Worm (Caenorhabditis elegans) whole organism, late embryonic: Measurements from ENCODE around the gene F23B12.4.

ENCODE experiments used
- C38D4.7 ChIP-seq: fragments of 200-800 bp; sonication (Bioruptor generic); optimal IDR thresholded peaks from 2 replicates; lab custom pipeline; 2018; ENCODE audit warnings: mild to moderate bottlenecking, missing genetic modification characterization, moderate library complexity, missing compliant biosample characterization
- F13H6.1 ChIP-seq: sonication (generic microtip); optimal IDR thresholded peaks from 2 replicates; lab custom pipeline; 2016; ENCODE audit warnings: missing genetic modification characterization, missing compliant biosample characterization
- K02D7.2 ChIP-seq: sonication (generic microtip); optimal IDR thresholded peaks from 2 replicates; lab custom pipeline; 2017; ENCODE audit warnings: mild to moderate bottlenecking, missing genetic modification characterization, missing compliant biosample characterization
- ahr-1 ChIP-seq: sonication (generic microtip); optimal IDR thresholded peaks from 2 replicates; lab custom pipeline; 2016; ENCODE audit warnings: missing genetic modification characterization, missing compliant biosample characterization
- ceh-34 ChIP-seq: sonication (generic microtip); optimal IDR thresholded peaks from 2 replicates; lab custom pipeline; 2016; ENCODE audit warnings: mild to moderate bottlenecking, missing genetic modification characterization, missing compliant biosample characterization
- ceh-6 ChIP-seq: fragments of 200-800 bp; sonication (Bioruptor generic); optimal IDR thresholded peaks from 2 replicates; lab custom pipeline; 2018; ENCODE audit warnings: mild to moderate bottlenecking, missing genetic modification characterization, missing compliant biosample characterization
- ceh-9 ChIP-seq: sonication (generic microtip); optimal IDR thresholded peaks from 2 replicates; lab custom pipeline; 2016; ENCODE audit warnings: mild to moderate bottlenecking, missing genetic modification characterization, inconsistent platforms, missing compliant biosample characterization
- che-1 ChIP-seq: sonication (generic microtip); optimal IDR thresholded peaks from 2 replicates; lab custom pipeline; 2016; ENCODE audit warnings: mild to moderate bottlenecking, missing genetic modification characterization, missing compliant biosample characterization
- dve-1 ChIP-seq: sonication (generic microtip); optimal IDR thresholded peaks from 2 replicates; lab custom pipeline; 2017; ENCODE audit warnings: antibody characterized with exemption, mild to moderate bottlenecking, missing genetic modification characterization, missing compliant biosample characterization
- elt-2 ChIP-seq: sonication (generic microtip); optimal IDR thresholded peaks from 2 replicates; lab custom pipeline; 2016; ENCODE audit warnings: missing genetic modification reagents, missing genetic modification characterization, missing compliant biosample characterization
- elt-4 ChIP-seq: sonication (generic microtip); optimal IDR thresholded peaks from 2 replicates; lab custom pipeline; 2016; ENCODE audit warnings: missing genetic modification characterization, missing compliant biosample characterization
- fax-1 ChIP-seq: sonication (generic microtip); optimal IDR thresholded peaks from 2 replicates; lab custom pipeline; 2016; ENCODE audit warnings: missing genotype, missing genetic modification characterization, missing compliant biosample characterization
- fkh-10 ChIP-seq: fragments of 150-350 bp; optimal IDR thresholded peaks from 2 replicates; lab custom pipeline; 2014; ENCODE audit warnings: missing biosample characterization, missing genetic modification reagents, missing genetic modification characterization
- fkh-6 ChIP-seq: sonication (generic microtip); optimal IDR thresholded peaks from 2 replicates; lab custom pipeline; 2016; ENCODE audit warnings: missing genetic modification characterization, missing compliant biosample characterization
- gmeb-2 ChIP-seq: sonication (generic microtip); optimal IDR thresholded peaks from 2 replicates; lab custom pipeline; 2016; ENCODE audit warnings: missing genetic modification characterization, inconsistent platforms, missing compliant biosample characterization
- hlh-13 ChIP-seq: fragments of 200-800 bp; sonication (Bioruptor generic); optimal IDR thresholded peaks from 2 replicates; lab custom pipeline; 2018; ENCODE audit warnings: mild to moderate bottlenecking, missing genetic modification characterization, missing compliant biosample characterization
- hlh-8 ChIP-seq: sonication (generic microtip); optimal IDR thresholded peaks from 2 replicates; lab custom pipeline; 2016; ENCODE audit warnings: missing genotype, missing genetic modification characterization, missing compliant biosample characterization
- lim-6 ChIP-seq: sonication (generic microtip); optimal IDR thresholded peaks from 2 replicates; lab custom pipeline; 2016; ENCODE audit warnings: missing genetic modification characterization, missing compliant biosample characterization
- lin-11 ChIP-seq: fragments of 200-800 bp; sonication (Bioruptor generic); optimal IDR thresholded peaks from 2 replicates; lab custom pipeline; 2018; ENCODE audit warnings: mild to moderate bottlenecking, missing genetic modification characterization, missing compliant biosample characterization
- nfya-1 ChIP-seq: sonication (generic microtip); optimal IDR thresholded peaks from 2 replicates; lab custom pipeline; 2017; ENCODE audit warnings: missing genetic modification characterization, mild to moderate bottlenecking, missing compliant biosample characterization, antibody characterized with exemption, moderate library complexity
- nhr-11 ChIP-seq: fragments of 150-350 bp; optimal IDR thresholded peaks from 2 replicates; lab custom pipeline; 2014; ENCODE audit warnings: missing biosample characterization, missing genetic modification characterization
- npax-4 ChIP-seq: sonication (generic microtip); optimal IDR thresholded peaks from 2 replicates; lab custom pipeline; 2016; ENCODE audit warnings: missing genetic modification characterization, missing compliant biosample characterization
- odd-2 ChIP-seq: sonication (generic microtip); optimal IDR thresholded peaks from 2 replicates; lab custom pipeline; 2017; ENCODE audit warnings: antibody characterized with exemption, mild to moderate bottlenecking, missing genetic modification characterization, missing compliant biosample characterization
- pat-9 ChIP-seq: fragments of 200-800 bp; sonication (Bioruptor generic); optimal IDR thresholded peaks from 2 replicates; lab custom pipeline; 2018; ENCODE audit warnings: mild to moderate bottlenecking, missing genetic modification characterization, moderate library complexity, missing compliant biosample characterization
- pha-2 ChIP-seq: sonication (generic microtip); optimal IDR thresholded peaks from 2 replicates; lab custom pipeline; 2017; ENCODE audit warnings: mild to moderate bottlenecking, missing genetic modification characterization, missing compliant biosample characterization
- pha-4 ChIP-seq: fragments of 150-350 bp; optimal IDR thresholded peaks from 2 replicates; lab custom pipeline; 2018; ENCODE audit warnings: missing biosample characterization, missing genetic modification reagents, missing genetic modification characterization
- pqm-1 ChIP-seq: sonication (generic microtip); optimal IDR thresholded peaks from 2 replicates; lab custom pipeline; 2016; ENCODE audit warnings: missing genetic modification characterization, missing compliant biosample characterization
- pros-1 ChIP-seq: fragments of 150-350 bp; optimal IDR thresholded peaks from 2 replicates; lab custom pipeline; 2014; ENCODE audit warnings: missing biosample characterization, missing genetic modification reagents, missing genetic modification characterization
- sox-2 ChIP-seq: fragments of 200-800 bp; sonication (Bioruptor generic); IDR thresholded peaks from 2 replicates; pipeline ENCODE4 v1.3.6; 2022; ENCODE audit warnings: missing genetic modification reagents, missing genetic modification characterization, missing compliant biosample characterization
- sox-4 ChIP-seq: sonication (generic microtip); optimal IDR thresholded peaks from 2 replicates; lab custom pipeline; 2017; ENCODE audit warnings: mild to moderate bottlenecking, missing genetic modification characterization, inconsistent platforms, missing compliant biosample characterization
- unc-3 ChIP-seq, 2 experiments: fragments of 200-800 bp in 1 of 2; sonication (Bioruptor generic) in 1 of 2; sonication (generic microtip) in 1 of 2; conservative IDR thresholded peaks in 1 of 2; optimal IDR thresholded peaks in 1 of 2; 2 replicates each; pipeline versions ENCODE4 v1.3.6 to Lab custom; 2016 to 2022; ENCODE audit warnings: missing compliant biosample characterization in 2 of 2, missing genetic modification characterization in 2 of 2, missing genetic modification reagents in 1 of 2
- unc-55 ChIP-seq: sonication (generic microtip); optimal IDR thresholded peaks from 2 replicates; lab custom pipeline; 2017; ENCODE audit warnings: missing biosample characterization, missing genetic modification reagents, missing genetic modification characterization
- unc-86 ChIP-seq: sonication (generic microtip); optimal IDR thresholded peaks from 2 replicates; lab custom pipeline; 2016; ENCODE audit warnings: missing genetic modification characterization, missing compliant biosample characterization
- zip-5 ChIP-seq: sonication (generic microtip); optimal IDR thresholded peaks from 2 replicates; lab custom pipeline; 2016; ENCODE audit warnings: missing genetic modification characterization, missing compliant biosample characterization
- ztf-16 ChIP-seq: sonication (generic microtip); optimal IDR thresholded peaks from 2 replicates; lab custom pipeline; 2017; ENCODE audit warnings: missing genetic modification characterization, missing compliant biosample characterization

Gene F23B12.4

DNA sequence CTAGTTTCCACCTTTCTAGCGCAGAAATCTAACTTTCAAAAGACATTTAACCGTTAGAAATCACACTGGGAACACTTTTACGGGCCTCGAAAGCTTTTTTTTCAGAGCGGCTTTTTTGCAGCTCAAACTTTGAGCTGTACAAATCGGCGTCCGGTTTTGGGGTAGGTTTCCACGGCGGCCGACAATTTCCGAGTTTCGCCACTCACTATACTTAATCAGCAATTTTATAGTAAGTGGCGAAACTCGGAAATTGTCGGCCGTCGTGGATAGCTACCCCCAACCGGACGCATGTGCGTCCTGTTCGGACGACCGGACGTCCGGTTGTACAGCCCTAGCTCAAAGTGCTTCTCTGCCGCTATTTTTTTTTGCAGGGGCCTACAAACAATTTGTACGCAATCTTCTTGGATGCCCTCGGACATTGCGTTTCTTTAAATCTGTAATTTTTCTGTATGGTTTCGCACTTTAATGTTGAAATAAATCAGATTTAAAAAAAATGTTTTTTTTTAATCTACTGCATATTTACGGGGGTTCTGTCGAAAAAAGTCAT, 44.7 kb upstream of the F23B12.4 start:
- TF ChIP-seq sox-4 (tag; lab: Kevin White, UChicago) (no peak), dve-1 (tag; lab: Kevin White, UChicago) (no peak), unc-86 (tag; lab: Kevin White, UChicago) (no peak), pqm-1 (no peak), C38D4.7 (GFP tag; lab: Kevin White, UChicago) (no peak), gmeb-2 (no peak), zip-5 (tag; lab: Kevin White, UChicago) (no peak), ceh-9 (tag; lab: Kevin White, UChicago) (no peak), unc-3 (GFP tag; conservative IDR thresholded peaks at IDR 0.05; lab: Robert Waterston, UW) (no peak), unc-3 (tag; optimal IDR thresholded peaks at IDR 0.05; lab: Kevin White, UChicago) (no peak), sox-2 (GFP tag; lab: Robert Waterston, UW) (no peak), nfya-1 (tag; lab: Kevin White, UChicago) (no peak), fax-1 (no peak), hlh-13 (GFP tag; lab: Kevin White, UChicago) (no peak), fkh-10 (no peak), K02D7.2 (no peak), pat-9 (tag; lab: Kevin White, UChicago) (no peak), F13H6.1 (tag; lab: Kevin White, UChicago) (no peak)

DNA sequence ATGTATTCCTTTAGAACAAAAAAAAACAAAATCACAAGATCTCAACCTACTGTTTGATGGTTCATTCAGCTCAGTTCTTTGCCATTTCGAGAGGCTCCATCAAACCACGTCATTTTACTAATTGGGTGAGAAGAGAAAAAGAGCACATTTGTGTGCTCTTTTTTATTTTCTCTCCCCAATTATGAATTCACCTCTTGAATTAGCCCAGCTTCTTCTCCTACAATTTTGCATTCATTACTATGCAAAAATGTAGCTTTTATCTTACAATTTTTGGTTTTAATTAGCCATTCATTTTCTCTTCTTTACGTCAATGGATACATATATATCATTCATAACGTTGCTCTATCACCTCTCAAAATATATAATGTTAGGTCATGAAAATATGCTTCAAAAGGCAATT, 35.3 kb upstream of the F23B12.4 start:
- TF ChIP-seq che-1 (tag; lab: Kevin White, UChicago) = no peak
- TF ChIP-seq ceh-34 (tag; lab: Kevin White, UChicago) = no peak
- TF ChIP-seq pqm-1 = no peak
- no peak for TF ChIP-seq ceh-6 (GFP tag; lab: Kevin White, UChicago)
- TF ChIP-seq fkh-10 = no peak
- no peak for TF ChIP-seq pros-1 (tag; lab: Kevin White, UChicago)
- no peak for TF ChIP-seq nhr-11 (tag; lab: Kevin White, UChicago)
- no peak for TF ChIP-seq lin-11 (tag; lab: Kevin White, UChicago)
- TF ChIP-seq K02D7.2 = no peak
- TF ChIP-seq fkh-6 (tag; lab: Kevin White, UChicago) = no peak
- no peak for TF ChIP-seq nfya-1 (tag; lab: Kevin White, UChicago)
- no peak for TF ChIP-seq elt-4
- TF ChIP-seq sox-2 (GFP tag; lab: Robert Waterston, UW) = no peak
- no peak for TF ChIP-seq hlh-8 (tag; lab: Kevin White, UChicago)

DNA sequence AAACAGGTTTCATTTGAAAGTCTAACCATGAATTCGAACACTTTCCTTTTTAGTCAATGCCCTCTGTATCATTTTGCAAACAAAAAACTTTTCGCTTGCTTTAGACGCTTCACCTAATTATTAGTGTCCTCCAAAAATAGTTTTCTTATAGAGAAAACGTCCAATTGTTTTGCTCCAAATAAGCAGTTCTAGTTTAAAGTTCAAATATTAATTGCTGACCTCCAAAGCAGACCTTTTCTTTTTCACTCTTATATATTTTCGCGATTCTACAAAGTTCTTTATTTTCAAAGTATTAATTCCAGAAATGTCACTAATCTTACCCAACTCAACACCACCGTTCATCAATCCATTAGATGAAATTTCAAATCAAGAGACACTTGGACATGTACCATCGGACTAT, 32.2 kb upstream of the F23B12.4 start, which contains the start of gene gnrr-2:
Gene gnrr-2, plus strand, starts transcription at position 301 of the 400 bp plus-strand sequence.
- TF ChIP-seq ahr-1 = no peak
- TF ChIP-seq fax-1 = no peak
- TF ChIP-seq unc-55 = no peak
- no peak for TF ChIP-seq pha-2 (tag; lab: Kevin White, UChicago)
- no peak for TF ChIP-seq npax-4 (tag; lab: Kevin White, UChicago)
- no peak for TF ChIP-seq unc-86 (tag; lab: Kevin White, UChicago)
- no peak for TF ChIP-seq ztf-16 (tag; lab: Kevin White, UChicago)
- no peak for TF ChIP-seq pat-9 (tag; lab: Kevin White, UChicago)
- TF ChIP-seq lin-11 (tag; lab: Kevin White, UChicago) = no peak
- TF ChIP-seq ceh-6 (GFP tag; lab: Kevin White, UChicago) = no peak
- no peak for TF ChIP-seq elt-2 (tag; lab: Kevin White, UChicago)
- TF ChIP-seq nhr-11 (tag; lab: Kevin White, UChicago) = no peak
- TF ChIP-seq, all 69 proteins: peak for 0

DNA sequence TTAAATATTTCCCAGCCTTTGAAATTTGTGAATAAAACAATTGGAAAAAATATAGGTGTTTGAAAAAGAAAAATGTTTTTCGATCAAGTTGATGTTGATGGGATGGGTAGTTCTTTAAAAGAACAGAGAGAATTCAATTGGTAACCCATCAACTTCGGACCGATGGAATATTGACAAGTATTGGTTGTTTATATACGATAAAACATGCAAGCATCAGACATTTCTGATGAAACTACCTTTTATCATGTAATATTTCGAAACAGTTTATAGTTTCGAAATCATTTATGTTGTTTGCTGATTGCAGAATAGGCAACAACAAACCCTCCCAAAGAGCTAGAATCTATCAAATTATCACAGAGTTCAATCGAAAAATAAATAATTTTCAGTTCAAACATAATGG, 31.0 kb upstream of the F23B12.4 start:
- no peak for TF ChIP-seq odd-2
- TF ChIP-seq C38D4.7 (GFP tag; lab: Kevin White, UChicago) = no peak
- no peak for TF ChIP-seq pha-4
- TF ChIP-seq fkh-6 (tag; lab: Kevin White, UChicago) = no peak
- TF ChIP-seq lim-6 (tag; lab: Kevin White, UChicago) = no peak
